Worm (Caenorhabditis elegans): Measurements from ENCODE around the gene T28C12.2.

DNA sequence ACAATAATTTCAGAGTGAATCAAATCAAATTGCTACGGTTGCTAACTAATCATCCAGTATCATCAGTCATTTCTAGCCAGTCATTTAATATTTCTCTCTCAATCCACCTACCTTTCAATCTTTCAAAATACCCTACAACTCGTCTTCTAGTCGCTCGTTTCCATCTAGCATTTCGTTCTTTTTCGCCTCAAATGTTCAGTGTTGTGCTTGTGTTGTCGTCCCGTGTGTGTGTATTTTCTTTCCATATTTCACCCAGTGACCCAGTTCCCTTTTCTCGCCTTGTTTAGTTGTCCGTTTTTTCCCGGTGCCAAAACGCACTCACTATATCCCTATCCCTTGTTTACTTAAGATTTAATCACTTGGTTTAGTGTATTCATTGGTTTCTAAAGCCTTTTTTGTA, 32.7 kb downstream of the T28C12.2 start:
- no peak for TF ChIP-seq ham-2 (GFP tag; optimal IDR thresholded peaks at IDR 0.05)
- TF ChIP-seq nhr-237 (tag; optimal IDR thresholded peaks at IDR 0.05), result no peak
- TF ChIP-seq lsy-2 (tag; optimal IDR thresholded peaks at IDR 0.05), result no peak
- no peak for TF ChIP-seq snpc-4 (tag; optimal IDR thresholded peaks at IDR 0.05)
- TF ChIP-seq elt-1 (tag; optimal IDR thresholded peaks at IDR 0.05; ENCODE audit: borderline replicate concordance, insufficient read depth), result no peak
- no peak for TF ChIP-seq nhr-76 (tag; optimal IDR thresholded peaks at IDR 0.05)
- TF ChIP-seq unc-62 (GFP tag; optimal IDR thresholded peaks at IDR 0.05), result no peak
- no peak for TF ChIP-seq ztf-11 (tag; optimal IDR thresholded peaks at IDR 0.05)
- TF ChIP-seq nhr-12 (tag; optimal IDR thresholded peaks at IDR 0.05), result no peak
- TF ChIP-seq pha-4 (tag; optimal IDR thresholded peaks at IDR 0.05), result no peak
- TF ChIP-seq ceh-83 (GFP tag; optimal IDR thresholded peaks at IDR 0.05), result no peak
- TF ChIP-seq mls-2 (tag; optimal IDR thresholded peaks at IDR 0.05), result no peak
- no peak for TF ChIP-seq nhr-2 (tag; optimal IDR thresholded peaks at IDR 0.05)
- TF ChIP-seq zip-8 (tag; optimal IDR thresholded peaks at IDR 0.05), result no peak
